Worm (Caenorhabditis elegans) whole organism, L4 larva: ENCODE data around the gene Y51A2A.12.
A peak's percentile ranks its signal among the peaks of the same experiment; 100 is the strongest.

ENCODE experiments used
- D1046.2 ChIP-seq: fragments of 200-800 bp; sonication (Bioruptor generic); IDR thresholded peaks from 2 replicates; pipeline ENCODE4 v1.3.6; 2022; ENCODE audit warnings: missing genetic modification characterization, missing compliant biosample characterization
- aha-1 ChIP-seq: fragments of 150-350 bp; peaks from one replicate; lab custom pipeline; 2014; ENCODE audit warnings: missing biosample characterization, missing genetic modification characterization
- ceh-44 ChIP-seq: fragments of 200-800 bp; sonication (Bioruptor generic); IDR thresholded peaks from 2 replicates; pipeline ENCODE4 v1.3.6; 2022; ENCODE audit warnings: missing genetic modification reagents, missing genetic modification characterization, missing compliant biosample characterization
- ces-1 ChIP-seq: fragments of 150-350 bp; sonication (generic microtip); optimal IDR thresholded peaks from 4 replicates; lab custom pipeline; 2014; ENCODE audit warnings: missing biosample characterization, missing genetic modification reagents, missing genetic modification characterization
- cey-2 ChIP-seq: sonication (generic microtip); optimal IDR thresholded peaks from 3 replicates; lab custom pipeline; 2017; ENCODE audit warnings: missing genetic modification characterization, mild to moderate bottlenecking, missing compliant biosample characterization, antibody characterized with exemption, borderline replicate concordance; ENCODE audit not compliant: insufficient read depth
- ctbp-1 ChIP-seq: fragments of 200-800 bp; sonication (Bioruptor generic); IDR thresholded peaks from 2 replicates; pipeline ENCODE4 v1.3.6; 2022; ENCODE audit warnings: missing genetic modification reagents, missing genetic modification characterization, missing compliant biosample characterization
- daf-12 ChIP-seq: fragments of 150-350 bp; optimal IDR thresholded peaks from 2 replicates; lab custom pipeline; 2014; ENCODE audit warnings: missing biosample characterization, missing genetic modification reagents, missing genetic modification characterization
- daf-16 ChIP-seq, 3 experiments: sonication (generic microtip); optimal IDR thresholded peaks; 2 replicates each; lab custom pipeline; 2016 to 2017; ENCODE audit warnings: missing genetic modification characterization in 3 of 3, missing genetic modification reagents in 3 of 3, mild to moderate bottlenecking in 2 of 3, missing compliant biosample characterization in 2 of 3, missing biosample characterization in 1 of 3, moderate library complexity in 1 of 3
- dmd-6 ChIP-seq: fragments of 200-800 bp; sonication (Bioruptor generic); IDR thresholded peaks from 2 replicates; pipeline ENCODE4 v1.3.6; 2022; ENCODE audit warnings: missing genetic modification reagents, missing genetic modification characterization, missing compliant biosample characterization
- dve-1 ChIP-seq: sonication (generic microtip); optimal IDR thresholded peaks from 2 replicates; lab custom pipeline; 2017; ENCODE audit warnings: antibody characterized with exemption, mild to moderate bottlenecking, missing genetic modification characterization, missing compliant biosample characterization; ENCODE audit not compliant: insufficient read depth
- hlh-30 ChIP-seq: sonication (generic microtip); optimal IDR thresholded peaks from 2 replicates; lab custom pipeline; 2017; ENCODE audit warnings: antibody characterized with exemption, mild to moderate bottlenecking, missing genetic modification characterization, missing compliant biosample characterization; ENCODE audit not compliant: insufficient read depth
- lin-38 ChIP-seq: fragments of 200-800 bp; sonication (Bioruptor generic); IDR thresholded peaks from 2 replicates; pipeline ENCODE4 v1.3.6; 2022; ENCODE audit warnings: missing genetic modification reagents, missing genetic modification characterization, missing compliant biosample characterization
- lir-3 ChIP-seq: sonication (generic microtip); optimal IDR thresholded peaks from 2 replicates; lab custom pipeline; 2016; ENCODE audit warnings: mild to moderate bottlenecking, missing genetic modification characterization, missing compliant biosample characterization
- mdl-1 ChIP-seq, 2 experiments: fragments of 150-350 bp in 1 of 2; sonication (generic microtip) in 1 of 2; optimal IDR thresholded peaks; 2 replicates each; lab custom pipeline; 2014 to 2017; ENCODE audit warnings: missing biosample characterization in 2 of 2, missing genetic modification characterization in 2 of 2
- mep-1 ChIP-seq: fragments of 150-350 bp; sonication (generic microtip); optimal IDR thresholded peaks from 3 replicates; lab custom pipeline; 2014; ENCODE audit warnings: missing biosample characterization, missing genetic modification characterization
- mes-2 ChIP-seq: sonication (generic microtip); optimal IDR thresholded peaks from 2 replicates; lab custom pipeline; 2016; ENCODE audit warnings: missing genotype, mild to moderate bottlenecking, missing genetic modification characterization, missing compliant biosample characterization; ENCODE audit not compliant: poor library complexity, severe bottlenecking
- mxl-3 ChIP-seq: fragments of 200-800 bp; sonication (Bioruptor generic); optimal IDR thresholded peaks from 2 replicates; lab custom pipeline; 2018; ENCODE audit warnings: mild to moderate bottlenecking, missing genetic modification characterization, missing compliant biosample characterization
- nhr-237 ChIP-seq: sonication (generic microtip); optimal IDR thresholded peaks from 2 replicates; lab custom pipeline; 2017; ENCODE audit warnings: missing biosample characterization, missing genetic modification characterization
- nhr-25 ChIP-seq: sonication (generic microtip); optimal IDR thresholded peaks from 2 replicates; lab custom pipeline; 2017; ENCODE audit warnings: missing genetic modification characterization, mild to moderate bottlenecking, missing compliant biosample characterization, antibody characterized with exemption, moderate library complexity, borderline replicate concordance; ENCODE audit not compliant: insufficient read depth
- nhr-28 ChIP-seq: fragments of 150-350 bp; optimal IDR thresholded peaks from 2 replicates; lab custom pipeline; 2014; ENCODE audit warnings: missing biosample characterization, missing genetic modification characterization
- nhr-6 ChIP-seq: fragments of 150-350 bp; optimal IDR thresholded peaks from 2 replicates; lab custom pipeline; 2014; ENCODE audit warnings: missing biosample characterization, missing genetic modification characterization
- pha-4 ChIP-seq, 2 experiments: fragments of 150-350 bp in 1 of 2; fragments of 200-800 bp in 1 of 2; sonication (Bioruptor generic) in 1 of 2; IDR thresholded peaks in 1 of 2; optimal IDR thresholded peaks in 1 of 2; 2 replicates each; pipeline versions ENCODE4 v1.3.6 to Lab custom; 2014 to 2022; ENCODE audit warnings: missing genetic modification characterization in 2 of 2, missing genetic modification reagents in 2 of 2, missing biosample characterization in 1 of 2, missing compliant biosample characterization in 1 of 2
- pqm-1 ChIP-seq: sonication (generic microtip); optimal IDR thresholded peaks from 2 replicates; lab custom pipeline; 2017; ENCODE audit warnings: missing biosample characterization, missing genetic modification characterization
- rbr-2 ChIP-seq: sonication (generic microtip); optimal IDR thresholded peaks from 2 replicates; lab custom pipeline; 2016; ENCODE audit warnings: missing genotype, missing genetic modification characterization, missing compliant biosample characterization
- saeg-2 ChIP-seq: fragments of 200-800 bp; sonication (Bioruptor generic); IDR thresholded peaks from 2 replicates; pipeline ENCODE4 v1.3.6; 2022; ENCODE audit warnings: missing genetic modification reagents, missing genetic modification characterization, missing compliant biosample characterization
- set-16 ChIP-seq: fragments of 200-800 bp; sonication (Bioruptor generic); IDR thresholded peaks from 2 replicates; pipeline ENCODE4 v1.3.6; 2022; ENCODE audit warnings: missing genetic modification reagents, missing genetic modification characterization, missing compliant biosample characterization
- skn-1 ChIP-seq: fragments of 150-350 bp; optimal IDR thresholded peaks from 2 replicates; lab custom pipeline; 2014; ENCODE audit warnings: missing biosample characterization, missing genetic modification characterization
- spr-1 ChIP-seq: sonication (generic microtip); optimal IDR thresholded peaks from 2 replicates; lab custom pipeline; 2016; ENCODE audit warnings: mild to moderate bottlenecking, missing genetic modification characterization, missing compliant biosample characterization
- unc-62 ChIP-seq, 3 experiments: fragments of 150-350 bp in 1 of 3; sonication (generic microtip); optimal IDR thresholded peaks in 2 of 3; peaks in 1 of 3; 1 replicate in 1 of 3; 2 replicates in 2 of 3; lab custom pipeline; 2014 to 2017; ENCODE audit warnings: missing biosample characterization in 3 of 3, missing genetic modification characterization in 3 of 3, missing genetic modification reagents in 3 of 3, missing genotype in 1 of 3
- zag-1 ChIP-seq: fragments of 150-350 bp; optimal IDR thresholded peaks from 2 replicates; lab custom pipeline; 2014; ENCODE audit warnings: missing biosample characterization, missing genetic modification characterization
- zfp-2 ChIP-seq: sonication (generic microtip); optimal IDR thresholded peaks from 2 replicates; lab custom pipeline; 2016; ENCODE audit warnings: mild to moderate bottlenecking, missing genetic modification characterization, missing compliant biosample characterization
- zfp-3 ChIP-seq: fragments of 200-800 bp; sonication (Bioruptor generic); conservative IDR thresholded peaks from 2 replicates; pipeline ENCODE4 v1.3.6; 2022; ENCODE audit warnings: missing genetic modification reagents, missing genetic modification characterization, missing compliant biosample characterization
- ztf-11 ChIP-seq: fragments of 150-350 bp; optimal IDR thresholded peaks from 2 replicates; lab custom pipeline; 2014; ENCODE audit warnings: missing biosample characterization, missing genetic modification characterization

The Y51A2A.12 gene

DNA sequence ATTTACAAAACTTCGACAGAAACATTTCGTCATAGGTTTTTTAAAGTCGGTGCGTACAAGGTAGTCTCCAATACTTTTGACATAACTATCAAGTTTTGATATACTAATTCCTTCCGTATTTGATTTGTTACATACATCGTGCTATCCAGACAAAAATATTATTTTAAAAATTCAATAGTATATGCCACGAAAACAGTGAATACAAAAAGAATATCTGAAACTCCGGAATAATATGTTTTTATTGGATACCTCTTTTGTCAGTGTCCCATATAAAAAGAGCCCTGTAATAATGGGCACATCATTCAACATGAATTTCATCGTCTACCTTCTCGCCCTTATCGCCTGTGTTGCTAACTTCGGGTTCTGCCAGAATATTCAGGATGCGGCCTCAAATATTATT is at the start of gene Y51A2A.12:
Gene Y51A2A.12, plus strand, starts transcription at position 301 of the 400 bp plus-strand sequence.
- no peak for TF ChIP-seq cey-2 (tag; lab: Kevin White, UChicago)
- TF ChIP-seq mxl-3 (GFP tag; lab: Kevin White, UChicago), result no peak
- TF ChIP-seq mep-1 (tag; lab: Kevin White, UChicago), result no peak
- no peak for TF ChIP-seq nhr-25 (tag; lab: Kevin White, UChicago)
- TF ChIP-seq saeg-2 (GFP tag; lab: Robert Waterston, UW), result no peak
- no peak for TF ChIP-seq nhr-237 (tag; lab: Kevin White, UChicago)
- TF ChIP-seq hlh-30 (tag; lab: Kevin White, UChicago), result no peak
- TF ChIP-seq pha-4 (GFP tag; IDR thresholded peaks at IDR 0.05; lab: Robert Waterston, UW), result no peak
- TF ChIP-seq pha-4 (tag; optimal IDR thresholded peaks at IDR 0.05; lab: Kevin White, UChicago), result no peak
- no peak for TF ChIP-seq nhr-6 (tag; lab: Kevin White, UChicago)
- no peak for TF ChIP-seq D1046.2
- TF ChIP-seq mdl-1 (tag; optimal IDR thresholded peaks at IDR 0.05; lab: Kevin White, UChicago), result no peak
- TF ChIP-seq, all 104 proteins: peak for 0

ce11 chrV:18243227-18243626 is 49.2 kb upstream of the Y51A2A.12 start:
- TF ChIP-seq ctbp-1 (GFP tag; lab: Robert Waterston, UW) (no peak), unc-62 (GFP tag; optimal IDR thresholded peaks at IDR 0.05 in 1 of 2; lab: Kevin White, UChicago) (peak in 1 of 2 experiments; percentile 93), unc-62 (tag; optimal IDR thresholded peaks at IDR 0.05; lab: Kevin White, UChicago) (no peak)

- TF ChIP-seq dve-1, result peak; percentile 17
- no peak for TF ChIP-seq daf-16 (GFP tag; optimal IDR thresholded peaks at IDR 0.05; lab: Kevin White, UChicago)
- peak; percentile 28 for TF ChIP-seq daf-16 (tag; optimal IDR thresholded peaks at IDR 0.05; lab: Kevin White, UChicago)
- peak; percentile 77 for TF ChIP-seq nhr-28 (tag; lab: Kevin White, UChicago)
- peak; percentile 30 for TF ChIP-seq pqm-1
- no peak for TF ChIP-seq lir-3 (tag; lab: Kevin White, UChicago)
- peak; percentile 34 for TF ChIP-seq aha-1 (tag; lab: Kevin White, UChicago)
- TF ChIP-seq ztf-11 (tag; lab: Kevin White, UChicago), result no peak
Measured at ce11 chrV:18244408-18244807, 48.0 kb upstream of the Y51A2A.12 start.

DNA sequence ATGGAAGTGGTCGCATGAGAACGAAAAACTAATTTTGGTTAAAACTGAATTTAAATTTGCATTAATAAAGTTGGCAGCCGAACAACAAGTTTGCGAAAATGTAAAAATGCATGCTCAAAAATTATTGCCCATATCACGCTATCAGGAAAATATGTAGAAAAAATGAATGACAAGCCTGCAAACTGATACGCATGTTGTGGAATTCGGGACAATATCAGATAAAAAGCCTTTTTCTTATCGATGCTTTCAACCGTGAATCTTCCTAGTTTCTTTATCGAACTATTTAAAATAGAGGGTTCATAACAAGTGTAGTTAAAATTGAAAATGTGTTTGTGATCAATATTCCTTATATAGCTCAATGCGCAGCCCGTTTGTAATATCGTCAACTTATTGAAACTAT is 46.3 kb upstream of the Y51A2A.12 start:
- no peak for TF ChIP-seq D1046.2
- TF ChIP-seq dve-1, result peak; percentile 29
- no peak for TF ChIP-seq nhr-237 (tag; lab: Kevin White, UChicago)
- TF ChIP-seq zag-1, result no peak
- TF ChIP-seq nhr-28 (tag; lab: Kevin White, UChicago), result peak; percentile 63
- no peak for TF ChIP-seq set-16 (GFP tag; lab: Robert Waterston, UW)
- no peak for TF ChIP-seq zfp-3 (GFP tag; lab: Robert Waterston, UW)
- peak; percentile 77 for TF ChIP-seq pqm-1
- no peak for TF ChIP-seq skn-1 (tag; lab: Kevin White, UChicago)
- no peak for TF ChIP-seq mes-2
- TF ChIP-seq spr-1 (tag; lab: Kevin White, UChicago), result no peak
- no peak for TF ChIP-seq ceh-44
- TF ChIP-seq ces-1 (GFP tag; lab: Kevin White, UChicago), result no peak
- TF ChIP-seq lin-38 (GFP tag; lab: Robert Waterston, UW), result no peak
- TF ChIP-seq daf-16 (GFP tag; optimal IDR thresholded peaks at IDR 0.05; lab: Kevin White, UChicago), result no peak
- peak; percentile 49 for TF ChIP-seq daf-16 (tag; optimal IDR thresholded peaks at IDR 0.05; lab: Kevin White, UChicago)
- no peak for TF ChIP-seq rbr-2 (tag; lab: Kevin White, UChicago)
- no peak for TF ChIP-seq zfp-2 (tag; lab: Kevin White, UChicago)
- TF ChIP-seq dmd-6, result peak; percentile 36; the same call in 1 of the 2 replicates
- no peak for TF ChIP-seq daf-12 (tag; lab: Kevin White, UChicago)
